Worm (Caenorhabditis elegans): Measurements from ENCODE around the gene Y54B9A.1.

DNA sequence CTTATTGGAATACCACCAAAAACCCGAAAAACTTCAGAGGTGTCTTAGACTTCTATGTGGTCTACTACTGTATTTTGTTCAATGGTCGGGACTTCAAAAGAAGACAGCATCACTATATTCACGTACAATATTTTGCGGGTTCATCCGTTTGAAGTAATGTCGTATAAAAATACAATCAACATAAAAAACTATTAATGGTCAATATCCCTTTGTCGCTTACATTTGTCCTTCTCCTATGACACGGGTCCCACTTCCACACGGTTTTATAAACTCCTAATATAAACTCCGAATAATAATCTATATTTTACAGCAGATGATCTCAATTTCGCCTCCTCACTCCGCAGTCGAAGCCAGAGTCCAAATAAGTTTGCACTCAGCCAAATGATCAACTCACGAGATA lies 18.2 kb upstream of the Y54B9A.1 start:
- TF ChIP-seq pqm-1 (tag; optimal IDR thresholded peaks at IDR 0.05) (no peak), ama-1 (optimal IDR thresholded peaks at IDR 0.05) (no peak), pha-4 (GFP tag; IDR thresholded peaks at IDR 0.05) (no peak), pha-4 (tag; optimal IDR thresholded peaks at IDR 0.05) (no peak)

All from whole organism, L4 larva.